Worm (Caenorhabditis elegans) whole organism, L4 larva: ENCODE measurements around the gene let-716.
A peak's percentile ranks its signal among the peaks of the same experiment; 100 is the strongest.

ENCODE experiments used
- fos-1 ChIP-seq: fragments of 150-350 bp; optimal IDR thresholded peaks from 2 replicates; lab custom pipeline; 2014; ENCODE audit warnings: missing biosample characterization, missing genetic modification characterization
- hif-1 ChIP-seq, 2 experiments: sonication (generic microtip); optimal IDR thresholded peaks; 2 replicates each; lab custom pipeline; 2016 to 2017; ENCODE audit warnings: missing compliant biosample characterization in 2 of 2, missing genetic modification characterization in 2 of 2, missing genetic modification reagents in 2 of 2, missing genotype in 2 of 2, mild to moderate bottlenecking in 1 of 2
- nhr-237 ChIP-seq: sonication (generic microtip); optimal IDR thresholded peaks from 2 replicates; lab custom pipeline; 2017; ENCODE audit warnings: missing biosample characterization, missing genetic modification characterization
- snpc-4 ChIP-seq: fragments of 150-350 bp; optimal IDR thresholded peaks from 2 replicates; lab custom pipeline; 2014; ENCODE audit warnings: missing biosample characterization, missing genetic modification characterization
- ztf-11 ChIP-seq: fragments of 150-350 bp; optimal IDR thresholded peaks from 2 replicates; lab custom pipeline; 2014; ENCODE audit warnings: missing biosample characterization, missing genetic modification characterization

- TF ChIP-seq ztf-11 (tag; lab: Kevin White, UChicago) (no peak), hif-1 (tag; optimal IDR thresholded peaks at IDR 0.05; lab: Kevin White, UChicago) (peak in 1 of 2 experiments; percentile 7), snpc-4 (tag; lab: Kevin White, UChicago) (no peak), fos-1 (tag; lab: Kevin White, UChicago) (no peak), nhr-237 (tag; lab: Kevin White, UChicago) (no peak)
These were observed 15.6 kb upstream of the let-716 start, which contains the start of the genes C56G2.15 and thoc-2 for ce11 chrIII:6367712-6368111.
